Fruit fly (Drosophila melanogaster): ENCODE results near the gene hng2.

DNA sequence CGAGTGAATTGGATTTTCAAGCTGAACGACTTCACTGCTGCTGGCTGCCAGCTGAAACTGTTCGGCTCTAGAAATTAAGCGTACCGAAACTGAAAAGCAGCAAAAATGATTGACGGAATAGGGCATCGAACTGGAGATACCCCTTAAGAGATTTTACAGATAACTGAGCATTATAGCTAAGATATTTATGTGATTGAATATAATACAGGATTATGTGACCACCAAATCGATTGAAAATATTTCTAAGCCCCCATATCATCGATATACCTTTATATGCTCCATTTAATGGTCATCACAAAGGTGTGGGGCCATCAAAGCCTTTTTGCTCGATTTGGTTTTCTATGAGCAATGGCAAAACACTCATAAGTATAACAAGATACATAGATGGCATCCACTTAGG is 21.3 kb upstream of the hng2 start:
- TF ChIP-seq h (optimal IDR thresholded peaks at IDR 0.05) (no peak), Myc (optimal IDR thresholded peaks at IDR 0.05) (no peak), psq (optimal IDR thresholded peaks at IDR 0.05) (no peak), insv (optimal IDR thresholded peaks at IDR 0.05) (no peak), Sin3A (optimal IDR thresholded peaks at IDR 0.05) (no peak)

Measured in Kc167 (cell line).